Fruit fly (Drosophila melanogaster): ENCODE data around the gene CG6244.
A peak's percentile ranks its signal among the peaks of the same experiment; 100 is the strongest.

DNA sequence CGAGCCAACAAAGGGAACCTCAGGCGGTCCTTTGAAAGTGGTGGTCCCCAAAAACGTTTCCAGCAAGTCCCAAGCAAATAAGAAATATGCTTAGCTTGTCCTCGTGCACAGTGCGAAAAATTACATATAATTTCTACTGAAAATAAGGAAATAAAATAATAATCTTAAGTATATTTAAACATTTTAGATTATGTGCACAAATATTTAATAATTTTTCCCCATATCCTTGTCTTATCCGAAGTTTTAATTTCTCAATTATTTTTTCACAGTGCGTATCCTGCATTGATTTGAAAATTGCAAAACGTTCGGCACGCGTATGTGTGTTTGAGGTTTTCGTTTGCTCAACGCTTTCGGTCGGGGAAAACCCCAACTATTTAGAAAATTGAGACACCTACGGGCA, 36.6 kb upstream of the CG6244 start:
- no peak for TF ChIP-seq Hr39 (GFP tag; optimal IDR thresholded peaks at IDR 0.05)
- TF ChIP-seq Eip78C (GFP tag) = peak; percentile 65
- TF ChIP-seq salr (GFP tag; optimal IDR thresholded peaks at IDR 0.05) = no peak
- no peak for TF ChIP-seq Blimp-1 (GFP tag; optimal IDR thresholded peaks at IDR 0.05)
- TF ChIP-seq CG6276 (GFP tag; optimal IDR thresholded peaks at IDR 0.05) = no peak
